Fruit fly (Drosophila melanogaster) whole organism, embryonic: Measurements from ENCODE around the gene Mettl2.

Experiments used
- Atf6 ChIP-seq: fragments of 200-800 bp; sonication (Bioruptor generic); IDR thresholded peaks from 2 replicates; pipeline ENCODE4 v1.3.6; 2022; ENCODE audit warnings: missing biosample characterization, missing genetic modification characterization
- CG11398 ChIP-seq: fragments of 200-800 bp; sonication (Bioruptor generic); optimal IDR thresholded peaks from 2 replicates; lab custom pipeline; 2016; ENCODE audit warnings: missing biosample characterization, missing genetic modification characterization
- CG11456 ChIP-seq: fragments of 200-800 bp; sonication (Bioruptor generic); IDR thresholded peaks from 3 replicates; pipeline ENCODE4 v1.3.6; 2022; ENCODE audit warnings: missing biosample characterization, missing genetic modification characterization
- CG14050 ChIP-seq: fragments of 200-800 bp; sonication (Bioruptor generic); IDR thresholded peaks from 3 replicates; pipeline ENCODE4 v1.3.6; 2022; ENCODE audit warnings: missing biosample characterization, missing genetic modification characterization
- CG14667 ChIP-seq: fragments of 200-800 bp; sonication (Bioruptor generic); IDR thresholded peaks from 2 replicates; pipeline ENCODE4 v1.3.6; 2022; ENCODE audit warnings: missing biosample characterization, missing genetic modification characterization
- CG14710 ChIP-seq: fragments of 200-800 bp; sonication (Bioruptor generic); optimal IDR thresholded peaks from 3 replicates; lab custom pipeline; 2019; ENCODE audit warnings: missing biosample characterization, mild to moderate bottlenecking, missing genetic modification characterization, moderate library complexity
- CG14965 ChIP-seq: fragments of 200-800 bp; sonication (Bioruptor generic); optimal IDR thresholded peaks from 2 replicates; lab custom pipeline; 2016; ENCODE audit warnings: missing biosample characterization, missing genetic modification characterization, borderline replicate concordance
- CG15601 ChIP-seq: fragments of 200-800 bp; sonication (Bioruptor generic); optimal IDR thresholded peaks from 3 replicates; lab custom pipeline; 2019; ENCODE audit warnings: missing biosample characterization, mild to moderate bottlenecking, missing genetic modification characterization, moderate library complexity
- CG17385 ChIP-seq: fragments of 200-800 bp; sonication (Bioruptor generic); optimal IDR thresholded peaks from 3 replicates; lab custom pipeline; 2018; ENCODE audit warnings: missing biosample characterization, mild to moderate bottlenecking, missing genetic modification characterization
- CG17802 ChIP-seq: fragments of 200-800 bp; sonication (Bioruptor generic); optimal IDR thresholded peaks from 2 replicates; lab custom pipeline; 2018; ENCODE audit warnings: missing biosample characterization, mild to moderate bottlenecking, missing genetic modification characterization, moderate library complexity
- CG18262 ChIP-seq: fragments of 200-800 bp; optimal IDR thresholded peaks from 3 replicates; lab custom pipeline; 2019; ENCODE audit warnings: missing biosample characterization, mild to moderate bottlenecking, missing genetic modification characterization, moderate library complexity
- CG18619 ChIP-seq: fragments of 200-800 bp; sonication (Bioruptor generic); optimal IDR thresholded peaks from 3 replicates; lab custom pipeline; 2017; ENCODE audit warnings: missing biosample characterization, mild to moderate bottlenecking, missing genetic modification characterization
- CG3163 ChIP-seq: fragments of 200-800 bp; sonication (Bioruptor generic); optimal IDR thresholded peaks from 3 replicates; lab custom pipeline; 2016; ENCODE audit warnings: missing biosample characterization, missing genetic modification characterization
- CG4328 ChIP-seq: fragments of 200-800 bp; sonication (Bioruptor generic); optimal IDR thresholded peaks from 3 replicates; lab custom pipeline; 2017; ENCODE audit warnings: missing biosample characterization, missing genetic modification reagents, missing genetic modification characterization
- CG5245 ChIP-seq: fragments of 200-800 bp; sonication (Bioruptor generic); optimal IDR thresholded peaks from 3 replicates; lab custom pipeline; 2016; ENCODE audit warnings: missing biosample characterization, missing genetic modification characterization
- CG6175 ChIP-seq: fragments of 200-800 bp; sonication (Bioruptor generic); IDR thresholded peaks from 3 replicates; pipeline ENCODE4 v1.3.6; 2022; ENCODE audit warnings: missing biosample characterization, missing genetic modification characterization
- CG6654 ChIP-seq: fragments of 200-800 bp; sonication (Bioruptor generic); optimal IDR thresholded peaks from 2 replicates; lab custom pipeline; 2017; ENCODE audit warnings: missing biosample characterization, mild to moderate bottlenecking, missing genetic modification characterization
- CG6683 ChIP-seq: fragments of 200-800 bp; sonication (Bioruptor generic); optimal IDR thresholded peaks from 2 replicates; lab custom pipeline; 2017; ENCODE audit warnings: missing biosample characterization, mild to moderate bottlenecking, missing genetic modification characterization, missing genetic modification reagents
- CG7556 ChIP-seq: fragments of 200-800 bp; sonication (Bioruptor generic); optimal IDR thresholded peaks from 2 replicates; lab custom pipeline; 2017; ENCODE audit warnings: missing biosample characterization, mild to moderate bottlenecking, missing genetic modification characterization
- CG8478 ChIP-seq: fragments of >200 bp; optimal IDR thresholded peaks from 2 replicates; lab custom pipeline; 2018
- CTCF ChIP-seq: fragments of 200-800 bp; sonication (Bioruptor generic); optimal IDR thresholded peaks from 2 replicates; lab custom pipeline; 2017; ENCODE audit warnings: missing biosample characterization, mild to moderate bottlenecking, missing genetic modification characterization, moderate library complexity
- Doc3 ChIP-seq: fragments of 200-800 bp; sonication (Bioruptor generic); IDR thresholded peaks from 3 replicates; pipeline ENCODE4 v1.3.6; 2022; ENCODE audit warnings: missing biosample characterization, missing genetic modification characterization; ENCODE audit not compliant: partially characterized antibody
- HLHmδ ChIP-seq: fragments of 200-800 bp; sonication (Bioruptor generic); optimal IDR thresholded peaks from 2 replicates; lab custom pipeline; 2018; ENCODE audit warnings: missing biosample characterization, mild to moderate bottlenecking, missing genetic modification characterization, moderate library complexity
- Jarid2 ChIP-seq: fragments of 200-800 bp; sonication (Bioruptor generic); optimal IDR thresholded peaks from 3 replicates; lab custom pipeline; 2017; ENCODE audit warnings: mild to moderate bottlenecking, missing biosample characterization, missing genetic modification reagents, missing genetic modification characterization
- Lim3 ChIP-seq: fragments of 200-800 bp; sonication (Bioruptor generic); IDR thresholded peaks from 2 replicates; pipeline ENCODE4 v1.3.6; 2022; ENCODE audit warnings: missing biosample characterization, missing genetic modification characterization
- MESR4 ChIP-seq: fragments of 200-800 bp; sonication (Bioruptor generic); optimal IDR thresholded peaks from 2 replicates; lab custom pipeline; 2018; ENCODE audit warnings: missing biosample characterization, mild to moderate bottlenecking, missing genetic modification characterization, moderate library complexity
- Max ChIP-seq: fragments of 200-800 bp; sonication (Bioruptor generic); optimal IDR thresholded peaks from 2 replicates; lab custom pipeline; 2016; ENCODE audit warnings: missing biosample characterization, mild to moderate bottlenecking, missing genetic modification characterization
- Optix ChIP-seq: fragments of 200-800 bp; sonication (Bioruptor generic); IDR thresholded peaks from 3 replicates; pipeline ENCODE4 v1.3.6; 2022; ENCODE audit warnings: missing biosample characterization, missing genetic modification characterization
- Sin3A ChIP-seq: fragments of >200 bp; optimal IDR thresholded peaks from 2 replicates; lab custom pipeline; 2018
- Sox102F ChIP-seq: fragments of 200-800 bp; sonication (Bioruptor generic); optimal IDR thresholded peaks from 2 replicates; lab custom pipeline; 2018; ENCODE audit warnings: missing biosample characterization, mild to moderate bottlenecking, missing genetic modification characterization, moderate library complexity
- Taf1 ChIP-seq: fragments of 200-800 bp; sonication (Bioruptor generic); IDR thresholded peaks from 2 replicates; pipeline ENCODE4 v1.3.6; 2022; ENCODE audit warnings: missing biosample characterization, missing genetic modification characterization
- ab ChIP-seq: fragments of 200-800 bp; sonication (Bioruptor generic); optimal IDR thresholded peaks from 2 replicates; lab custom pipeline; 2016; ENCODE audit warnings: missing biosample characterization, missing genetic modification characterization
- ato ChIP-seq: fragments of 200-800 bp; sonication (Bioruptor generic); IDR thresholded peaks from 2 replicates; pipeline ENCODE4 v1.3.6; 2022; ENCODE audit warnings: missing biosample characterization, missing genetic modification characterization; ENCODE audit not compliant: partially characterized antibody
- bcd ChIP-seq: fragments of 200-800 bp; sonication (Bioruptor generic); optimal IDR thresholded peaks from 2 replicates; lab custom pipeline; 2017; ENCODE audit warnings: missing biosample characterization, mild to moderate bottlenecking, missing genetic modification characterization
- chm ChIP-seq: fragments of 200-800 bp; sonication (Bioruptor generic); IDR thresholded peaks from 2 replicates; pipeline ENCODE4 v1.3.6; 2022; ENCODE audit warnings: missing biosample characterization, missing genetic modification characterization
- chn ChIP-seq: fragments of 200-800 bp; sonication (Bioruptor generic); optimal IDR thresholded peaks from 2 replicates; lab custom pipeline; 2016; ENCODE audit warnings: missing biosample characterization, missing genetic modification characterization
- crc ChIP-seq: fragments of 200-800 bp; sonication (Bioruptor generic); optimal IDR thresholded peaks from 2 replicates; lab custom pipeline; 2016; ENCODE audit warnings: missing biosample characterization, missing genetic modification characterization
- danr ChIP-seq: fragments of 200-800 bp; sonication (Bioruptor generic); IDR thresholded peaks from 2 replicates; pipeline ENCODE4 v1.3.6; 2022; ENCODE audit warnings: missing biosample characterization, missing genetic modification characterization
- dati ChIP-seq: fragments of 200-800 bp; sonication (Bioruptor generic); IDR thresholded peaks from 2 replicates; pipeline ENCODE4 v1.3.6; 2022; ENCODE audit warnings: missing biosample characterization, missing genetic modification characterization
- eyg ChIP-seq: fragments of 200-800 bp; sonication (Bioruptor generic); optimal IDR thresholded peaks from 3 replicates; lab custom pipeline; 2016; ENCODE audit warnings: missing biosample characterization, missing genetic modification characterization
- fd96Cb ChIP-seq: fragments of 200-800 bp; sonication (Bioruptor generic); optimal IDR thresholded peaks from 2 replicates; lab custom pipeline; 2018; ENCODE audit warnings: missing biosample characterization, mild to moderate bottlenecking, missing genetic modification characterization, moderate library complexity
- grau ChIP-seq: fragments of 200-800 bp; optimal IDR thresholded peaks from 3 replicates; lab custom pipeline; 2019; ENCODE audit warnings: missing biosample characterization, mild to moderate bottlenecking, missing genetic modification characterization, moderate library complexity
- hth ChIP-seq: fragments of >200 bp; optimal IDR thresholded peaks from 2 replicates; lab custom pipeline; 2017; ENCODE audit warnings: inconsistent platforms
- mirr ChIP-seq: fragments of 200-800 bp; sonication (Bioruptor generic); optimal IDR thresholded peaks from 3 replicates; lab custom pipeline; 2018; ENCODE audit warnings: missing biosample characterization, mild to moderate bottlenecking, missing genetic modification characterization
- nau ChIP-seq: fragments of 200-800 bp; sonication (Bioruptor generic); optimal IDR thresholded peaks from 3 replicates; lab custom pipeline; 2017; ENCODE audit warnings: missing biosample characterization, mild to moderate bottlenecking, missing genetic modification characterization, missing genetic modification reagents
- onecut ChIP-seq: fragments of 200-800 bp; sonication (Bioruptor generic); IDR thresholded peaks from 2 replicates; pipeline ENCODE4 v1.3.6; 2022; ENCODE audit warnings: missing biosample characterization, missing genetic modification characterization
- sima ChIP-seq: fragments of 200-800 bp; sonication (Bioruptor generic); optimal IDR thresholded peaks from 2 replicates; lab custom pipeline; 2016; ENCODE audit warnings: missing biosample characterization, missing genetic modification characterization
- so ChIP-seq: fragments of 200-800 bp; sonication (Bioruptor generic); IDR thresholded peaks from 3 replicates; pipeline ENCODE4 v1.3.6; 2022; ENCODE audit warnings: missing biosample characterization, missing genetic modification characterization
- sr ChIP-seq: fragments of 200-800 bp; sonication (Bioruptor generic); IDR thresholded peaks from 3 replicates; pipeline ENCODE4 v1.3.6; 2022; ENCODE audit warnings: missing biosample characterization, missing genetic modification characterization
- stwl ChIP-seq: fragments of 200-800 bp; sonication (Bioruptor generic); optimal IDR thresholded peaks from 3 replicates; lab custom pipeline; 2018; ENCODE audit warnings: missing biosample characterization, mild to moderate bottlenecking, missing genetic modification characterization, moderate library complexity
- tgo ChIP-seq: fragments of 200-800 bp; sonication (Bioruptor generic); IDR thresholded peaks from 3 replicates; pipeline ENCODE4 v1.3.6; 2022; ENCODE audit warnings: missing biosample characterization, missing genetic modification characterization
- vfl ChIP-seq: fragments of 200-800 bp; sonication (Bioruptor generic); optimal IDR thresholded peaks from 2 replicates; lab custom pipeline; 2016; ENCODE audit warnings: missing biosample characterization, missing genetic modification characterization
- wor ChIP-seq: fragments of 200-800 bp; sonication (Bioruptor generic); IDR thresholded peaks from 2 replicates; pipeline ENCODE4 v1.3.6; 2022; ENCODE audit warnings: missing biosample characterization, missing genetic modification characterization

The Mettl2 gene

DNA sequence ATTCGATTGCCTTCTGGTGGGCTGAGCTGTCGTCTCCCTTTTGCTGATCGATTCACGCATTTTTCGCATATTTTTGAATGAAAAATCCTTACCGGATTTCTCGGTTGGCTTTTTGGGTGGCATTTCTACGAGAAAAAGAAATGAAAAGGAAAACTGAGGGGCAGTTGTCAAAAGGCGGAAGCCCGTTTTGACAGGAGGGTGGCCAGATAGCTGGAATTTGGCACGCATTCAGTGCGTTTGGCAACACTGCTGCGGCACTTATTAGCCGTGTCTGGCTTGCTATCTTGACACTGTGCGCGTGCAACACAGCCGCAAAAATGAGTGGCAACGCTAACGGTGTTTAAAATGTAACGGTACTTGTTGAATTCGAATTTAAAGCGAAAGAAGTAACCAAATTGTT lies 29.5 kb upstream of the Mettl2 start, which contains the start of gene RpL23A:
RpL23A (minus strand) TSS at position 151 of the 400 bp plus-strand sequence.
- peak; percentile 88 for TF ChIP-seq grau (tag; lab: Kevin White, UChicago)
- peak; percentile 81 for TF ChIP-seq ab (GFP tag; lab: Kevin White, UChicago)
- TF ChIP-seq crc (GFP tag; lab: Kevin White, UChicago), result peak; percentile 95
- no peak for TF ChIP-seq hth
- peak; percentile 82 for TF ChIP-seq CG18262 (tag; lab: Kevin White, UChicago)
- TF ChIP-seq CG11398 (GFP tag; lab: Kevin White, UChicago), result peak; percentile 96
- peak; percentile 92 for TF ChIP-seq so
- TF ChIP-seq chm (GFP tag; lab: Robert Waterston, UW), result peak; percentile 97
- TF ChIP-seq wor, result peak; percentile 64
- peak; percentile 92 for TF ChIP-seq CG14050 (GFP tag; lab: Robert Waterston, UW)
- TF ChIP-seq Sin3A (lab: Kevin White, UChicago), result peak; percentile 87
- TF ChIP-seq Atf6 (GFP tag; lab: Robert Waterston, UW), result peak; percentile 92
- TF ChIP-seq fd96Cb (tag; lab: Kevin White, UChicago), result peak; percentile 74
- peak; percentile 97 for TF ChIP-seq CG14710 (tag; lab: Kevin White, UChicago)
- peak; percentile 97 for TF ChIP-seq stwl (tag; lab: Kevin White, UChicago)
- peak; percentile 71; the same call in 1 of the 2 replicates for TF ChIP-seq Taf1 (GFP tag; lab: Robert Waterston, UW)
- TF ChIP-seq CG6654 (GFP tag; lab: Kevin White, UChicago), result peak; percentile 83
- peak; percentile 94 for TF ChIP-seq vfl
- TF ChIP-seq CG14965 (GFP tag; lab: Kevin White, UChicago), result peak; percentile 88
- TF ChIP-seq CG11456 (GFP tag; lab: Robert Waterston, UW), result peak; percentile 98
- TF ChIP-seq mirr (GFP tag; lab: Kevin White, UChicago), result peak; percentile 98
- TF ChIP-seq Sox102F (GFP tag; lab: Kevin White, UChicago), result no peak
- peak; percentile 89 for TF ChIP-seq CG17385 (GFP tag; lab: Kevin White, UChicago)
- peak; percentile 92 for TF ChIP-seq sr (GFP tag; lab: Robert Waterston, UW)
- TF ChIP-seq CTCF, result peak; percentile 65
- TF ChIP-seq ato, result peak; percentile 67
- peak; percentile 95 for TF ChIP-seq CG15601
- peak; percentile 98 for TF ChIP-seq HLHmδ (GFP tag; lab: Kevin White, UChicago)
- TF ChIP-seq eyg, result peak; percentile 96
- TF ChIP-seq CG8478, result peak; percentile 54
- peak; percentile 87 for TF ChIP-seq CG5245 (GFP tag; lab: Kevin White, UChicago)
- peak; percentile 90 for TF ChIP-seq tgo (GFP tag; lab: Robert Waterston, UW)
- peak; percentile 84 for TF ChIP-seq CG17802 (tag; lab: Kevin White, UChicago)
- TF ChIP-seq Max, result peak; percentile 95
- TF ChIP-seq CG7556 (GFP tag; lab: Kevin White, UChicago), result peak; percentile 87
- TF ChIP-seq danr (GFP tag; lab: Robert Waterston, UW), result peak; percentile 68
- TF ChIP-seq CG14667 (GFP tag; lab: Robert Waterston, UW), result peak; percentile 85
- peak; percentile 67 for TF ChIP-seq Lim3 (GFP tag; lab: Robert Waterston, UW)
- peak; percentile 85 for TF ChIP-seq Jarid2 (GFP tag; lab: Kevin White, UChicago)
- peak; percentile 98 for TF ChIP-seq CG18619 (GFP tag; lab: Kevin White, UChicago)
- peak; percentile 96 for TF ChIP-seq CG4328 (GFP tag; lab: Kevin White, UChicago)
- peak; percentile 87 for TF ChIP-seq dati
- peak; percentile 93 for TF ChIP-seq onecut (GFP tag; lab: Robert Waterston, UW)
- peak; percentile 94 for TF ChIP-seq nau (GFP tag; lab: Kevin White, UChicago)
- TF ChIP-seq CG6175 (GFP tag; lab: Robert Waterston, UW), result peak; percentile 90
- TF ChIP-seq Doc3 (GFP tag; lab: Robert Waterston, UW), result no peak
- TF ChIP-seq bcd, result peak; percentile 99
- peak; percentile 99 for TF ChIP-seq MESR4 (GFP tag; lab: Kevin White, UChicago)
- TF ChIP-seq Optix, result peak; percentile 91
- peak; percentile 90 for TF ChIP-seq CG3163
- TF ChIP-seq CG6683 (GFP tag; lab: Kevin White, UChicago), result peak; percentile 95
- TF ChIP-seq chn (GFP tag; lab: Kevin White, UChicago), result peak; percentile 95
- TF ChIP-seq sima, result peak; percentile 93
